Fruit fly (Drosophila melanogaster): ENCODE measurements around the gene mesh.

mesh gene

dm6 chr3R:31168968-31169367 lies 26.6 kb downstream of the mesh start, which contains the start of gene stops (continued):
- TF ChIP-seq CG15269 (tag; optimal IDR thresholded peaks at IDR 0.05): no peak
- TF ChIP-seq CG12155 (GFP tag; optimal IDR thresholded peaks at IDR 0.05): no peak
- TF ChIP-seq Eip74EF (GFP tag; optimal IDR thresholded peaks at IDR 0.05): no peak
- TF ChIP-seq HHEX (GFP tag; optimal IDR thresholded peaks at IDR 0.05): peak; percentile 76
- no peak for TF ChIP-seq Drgx (GFP tag; IDR thresholded peaks at IDR 0.05)
- TF ChIP-seq CG9932 (GFP tag; IDR thresholded peaks at IDR 0.05): no peak
- TF ChIP-seq Neu2 (GFP tag; optimal IDR thresholded peaks at IDR 0.05; ENCODE audit: borderline replicate concordance): no peak
- no peak for TF ChIP-seq CG17361 (GFP tag; IDR thresholded peaks at IDR 0.05)
- no peak for TF ChIP-seq CG15011 (GFP tag; optimal IDR thresholded peaks at IDR 0.05)
- no peak for TF ChIP-seq dmrt11E (tag; optimal IDR thresholded peaks at IDR 0.05)
- TF ChIP-seq Bgb (GFP tag; IDR thresholded peaks at IDR 0.05; ENCODE audit: partially characterized antibody): no peak
- TF ChIP-seq disco-r (GFP tag; optimal IDR thresholded peaks at IDR 0.05): no peak
- TF ChIP-seq Ravus (GFP tag; IDR thresholded peaks at IDR 0.05): no peak
- no peak for TF ChIP-seq usp (GFP tag; optimal IDR thresholded peaks at IDR 0.05)
- TF ChIP-seq CG17802 (tag; optimal IDR thresholded peaks at IDR 0.05): peak; percentile 59
- no peak for TF ChIP-seq cato (GFP tag; optimal IDR thresholded peaks at IDR 0.05; ENCODE audit: borderline replicate concordance)
- TF ChIP-seq sob (GFP tag; IDR thresholded peaks at IDR 0.05): 0 out of 2 replicates have a peak, but pooled peaks have one; percentile 30
- no peak for TF ChIP-seq CG9215 (GFP tag; IDR thresholded peaks at IDR 0.05)
- TF ChIP-seq CG12769 (tag; optimal IDR thresholded peaks at IDR 0.05): no peak
- no peak for TF ChIP-seq D (optimal IDR thresholded peaks at IDR 0.05)
- TF ChIP-seq D (GFP tag; optimal IDR thresholded peaks at IDR 0.05): peak; percentile 19
- TF ChIP-seq CG12299 (tag; optimal IDR thresholded peaks at IDR 0.05): no peak
- TF ChIP-seq crc (GFP tag; optimal IDR thresholded peaks at IDR 0.05): peak; percentile 10
- TF ChIP-seq zfh2 (GFP tag; optimal IDR thresholded peaks at IDR 0.05): no peak
- TF ChIP-seq pros (GFP tag; optimal IDR thresholded peaks at IDR 0.05): no peak
- TF ChIP-seq wek (GFP tag; optimal IDR thresholded peaks at IDR 0.05): peak; percentile 72
- no peak for TF ChIP-seq vfl (GFP tag; optimal IDR thresholded peaks at IDR 0.05)
- peak; percentile 44; the same call in 1 of the 2 replicates for TF ChIP-seq CG1024 (GFP tag; IDR thresholded peaks at IDR 0.05)
- TF ChIP-seq Blimp-1 (GFP tag; optimal IDR thresholded peaks at IDR 0.05): no peak
- TF ChIP-seq CG30403 (GFP tag; optimal IDR thresholded peaks at IDR 0.05): no peak
- TF ChIP-seq CG11398 (GFP tag; optimal IDR thresholded peaks at IDR 0.05): no peak
- no peak for TF ChIP-seq unc-4 (GFP tag; IDR thresholded peaks at IDR 0.05; ENCODE audit: partially characterized antibody)
- no peak for TF ChIP-seq aop (GFP tag; IDR thresholded peaks at IDR 0.05)
- no peak for TF ChIP-seq ken (GFP tag; IDR thresholded peaks at IDR 0.05)
- TF ChIP-seq da (GFP tag; optimal IDR thresholded peaks at IDR 0.05): no peak
- TF ChIP-seq CG10209 (GFP tag; optimal IDR thresholded peaks at IDR 0.05): peak; percentile 28
- TF ChIP-seq hth (optimal IDR thresholded peaks at IDR 0.05): no peak
- peak; percentile 36 for TF ChIP-seq CG8359 (GFP tag; optimal IDR thresholded peaks at IDR 0.05; ENCODE audit: borderline replicate concordance)
- TF ChIP-seq pb (GFP tag; optimal IDR thresholded peaks at IDR 0.05): no peak
- no peak for TF ChIP-seq CG7271 (tag; optimal IDR thresholded peaks at IDR 0.05)
- no peak for TF ChIP-seq al (GFP tag; IDR thresholded peaks at IDR 0.05)
- TF ChIP-seq nmo (GFP tag; optimal IDR thresholded peaks at IDR 0.05): no peak
- no peak for TF ChIP-seq Abd-B (GFP tag; optimal IDR thresholded peaks at IDR 0.05)
- TF ChIP-seq CG12659 (GFP tag; optimal IDR thresholded peaks at IDR 0.05): no peak
- no peak for TF ChIP-seq CG4328 (GFP tag; optimal IDR thresholded peaks at IDR 0.05)
- peak; percentile 10 for TF ChIP-seq shn (GFP tag; optimal IDR thresholded peaks at IDR 0.05)
- TF ChIP-seq CG13775 (GFP tag; optimal IDR thresholded peaks at IDR 0.05): no peak
- no peak for TF ChIP-seq ftz-f1 (GFP tag; optimal IDR thresholded peaks at IDR 0.05)
- TF ChIP-seq dmrt99B (tag; optimal IDR thresholded peaks at IDR 0.05): peak; percentile 7
- TF ChIP-seq run (tag; optimal IDR thresholded peaks at IDR 0.05): no peak
- no peak for TF ChIP-seq hb (GFP tag; IDR thresholded peaks at IDR 0.05; ENCODE audit: partially characterized antibody)
